Worm (Caenorhabditis elegans) whole organism, L4 larva: ENCODE results near the gene ZK262.19.

Source experiments
- daf-12 ChIP-seq: fragments of 150-350 bp; optimal IDR thresholded peaks from 2 replicates; lab custom pipeline; 2014; ENCODE audit warnings: missing biosample characterization, missing genetic modification reagents, missing genetic modification characterization
- jun-1 ChIP-seq: fragments of 150-350 bp; optimal IDR thresholded peaks from 2 replicates; lab custom pipeline; 2014; ENCODE audit warnings: missing biosample characterization, missing genetic modification reagents, missing genetic modification characterization
- lin-13 ChIP-seq: fragments of 150-350 bp; optimal IDR thresholded peaks from 2 replicates; lab custom pipeline; 2014; ENCODE audit warnings: missing biosample characterization, missing genetic modification reagents, missing genetic modification characterization
- lsy-2 ChIP-seq, 2 experiments: fragments of 150-350 bp in 1 of 2; sonication (generic microtip) in 1 of 2; optimal IDR thresholded peaks; 2 replicates each; lab custom pipeline; 2014 to 2017; ENCODE audit warnings: missing biosample characterization in 2 of 2, missing genetic modification characterization in 2 of 2
- madf-5 ChIP-seq, 2 experiments: fragments of 200-800 bp; sonication (Bioruptor generic); IDR thresholded peaks; 2 replicates each; pipeline ENCODE4 v1.3.6; 2022; ENCODE audit warnings: missing compliant biosample characterization in 2 of 2, missing genetic modification characterization in 2 of 2
- madf-9 ChIP-seq: fragments of 200-800 bp; sonication (Bioruptor generic); conservative IDR thresholded peaks from 2 replicates; pipeline ENCODE4 v1.3.6; 2022; ENCODE audit warnings: missing genetic modification reagents, missing genetic modification characterization, missing compliant biosample characterization
- nhr-76 ChIP-seq: fragments of 150-350 bp; optimal IDR thresholded peaks from 2 replicates; lab custom pipeline; 2014; ENCODE audit warnings: missing biosample characterization, missing genetic modification characterization
- pqm-1 ChIP-seq: sonication (generic microtip); optimal IDR thresholded peaks from 2 replicates; lab custom pipeline; 2017; ENCODE audit warnings: missing biosample characterization, missing genetic modification characterization
- sdz-12 ChIP-seq: fragments of 200-800 bp; sonication (Bioruptor generic); optimal IDR thresholded peaks from 2 replicates; lab custom pipeline; 2018; ENCODE audit warnings: mild to moderate bottlenecking, missing genetic modification characterization, missing compliant biosample characterization
- skn-1 ChIP-seq: fragments of 150-350 bp; optimal IDR thresholded peaks from 2 replicates; lab custom pipeline; 2014; ENCODE audit warnings: missing biosample characterization, missing genetic modification characterization
- unc-39 ChIP-seq: sonication (generic microtip); optimal IDR thresholded peaks from 2 replicates; lab custom pipeline; 2017; ENCODE audit warnings: missing biosample characterization, missing genetic modification characterization
- unc-62 ChIP-seq, 3 experiments: fragments of 150-350 bp in 1 of 3; sonication (generic microtip); optimal IDR thresholded peaks in 2 of 3; peaks in 1 of 3; 1 replicate in 1 of 3; 2 replicates in 2 of 3; lab custom pipeline; 2014 to 2017; ENCODE audit warnings: missing biosample characterization in 3 of 3, missing genetic modification characterization in 3 of 3, missing genetic modification reagents in 3 of 3, missing genotype in 1 of 3

ce11 chrV:18375551-18375950 lies 49.9 kb downstream of the ZK262.19 start:
- TF ChIP-seq unc-39 (tag; lab: Kevin White, UChicago), result no peak
- no peak for TF ChIP-seq nhr-76 (tag; lab: Kevin White, UChicago)
- no peak for TF ChIP-seq skn-1
- TF ChIP-seq daf-12 (tag; lab: Kevin White, UChicago), result no peak
- no peak for TF ChIP-seq madf-9 (GFP tag; lab: Robert Waterston, UW)
- TF ChIP-seq jun-1 (tag; lab: Kevin White, UChicago), result no peak
- no peak for TF ChIP-seq unc-62 (GFP tag; optimal IDR thresholded peaks at IDR 0.05 in 1 of 2; lab: Kevin White, UChicago)
- no peak for TF ChIP-seq unc-62 (tag; optimal IDR thresholded peaks at IDR 0.05; lab: Kevin White, UChicago)
- no peak for TF ChIP-seq lin-13 (GFP tag; lab: Kevin White, UChicago)
- no peak for TF ChIP-seq pqm-1 (tag; lab: Kevin White, UChicago)
- no peak for TF ChIP-seq lsy-2 (tag; optimal IDR thresholded peaks at IDR 0.05; lab: Kevin White, UChicago)
- TF ChIP-seq madf-5 (GFP tag; IDR thresholded peaks at IDR 0.05; lab: Robert Waterston, UW), result no peak
- no peak for TF ChIP-seq sdz-12
